Worm (Caenorhabditis elegans): ENCODE results near the gene cdr-3.

Gene cdr-3

ce11 chrV:12460583-12460982 is 43.4 kb upstream of the cdr-3 start:
- TF ChIP-seq ztf-11 (tag; optimal IDR thresholded peaks at IDR 0.05): no peak
- no peak for TF ChIP-seq sea-2 (GFP tag; optimal IDR thresholded peaks at IDR 0.05)
- peak; percentile 6 for TF ChIP-seq egl-5 (tag; optimal IDR thresholded peaks at IDR 0.05)
- TF ChIP-seq hmg-11 (tag; optimal IDR thresholded peaks at IDR 0.05): no peak

- TF ChIP-seq hmg-11 (tag; optimal IDR thresholded peaks at IDR 0.05) (no peak), nfya-1 (tag; optimal IDR thresholded peaks at IDR 0.05; ENCODE audit: insufficient read depth) (peak; percentile 20), nhr-12 (tag; optimal IDR thresholded peaks at IDR 0.05) (no peak), ceh-9 (tag; optimal IDR thresholded peaks at IDR 0.05) (no peak), jun-1 (tag; optimal IDR thresholded peaks at IDR 0.05) (no peak)
These were observed 38.5 kb upstream of the cdr-3 start for ce11 chrV:12455695-12456094.

ce11 chrV:12450441-12450840 is 33.3 kb upstream of the cdr-3 start, which contains the start of gene F28C1.1:
Gene F28C1.1 (plus strand): TSS chrV:12450805.
- TF ChIP-seq nhr-23 (tag; optimal IDR thresholded peaks at IDR 0.05): no peak
- TF ChIP-seq eor-1 (tag; optimal IDR thresholded peaks at IDR 0.05): no peak
- peak; percentile 33 for TF ChIP-seq pha-4 (tag; optimal IDR thresholded peaks at IDR 0.05)
- TF ChIP-seq lin-39 (tag; optimal IDR thresholded peaks at IDR 0.05): no peak
- TF ChIP-seq pqm-1 (tag; optimal IDR thresholded peaks at IDR 0.05): no peak
- TF ChIP-seq hmg-11 (tag; optimal IDR thresholded peaks at IDR 0.05): no peak
- TF ChIP-seq sea-2 (GFP tag; optimal IDR thresholded peaks at IDR 0.05): no peak
- TF ChIP-seq fkh-10 (GFP tag; optimal IDR thresholded peaks at IDR 0.05): no peak
- no peak for TF ChIP-seq unc-62 (GFP tag; optimal IDR thresholded peaks at IDR 0.05)
- no peak for TF ChIP-seq elt-2 (tag; optimal IDR thresholded peaks at IDR 0.05)
- TF ChIP-seq nfya-1 (tag; optimal IDR thresholded peaks at IDR 0.05; ENCODE audit: insufficient read depth): peak; percentile 46
- TF ChIP-seq mdl-1 (tag; optimal IDR thresholded peaks at IDR 0.05): no peak
- no peak for TF ChIP-seq nhr-237 (tag; optimal IDR thresholded peaks at IDR 0.05)
- TF ChIP-seq skn-1 (tag; optimal IDR thresholded peaks at IDR 0.05): no peak
- peak; percentile 66 for TF ChIP-seq R02D3.7 (tag; optimal IDR thresholded peaks at IDR 0.05)
- TF ChIP-seq zag-1 (tag; optimal IDR thresholded peaks at IDR 0.05): no peak
- TF ChIP-seq unc-39 (tag; optimal IDR thresholded peaks at IDR 0.05): no peak
- TF ChIP-seq daf-12 (tag; optimal IDR thresholded peaks at IDR 0.05): no peak
- TF ChIP-seq egl-27 (tag; optimal IDR thresholded peaks at IDR 0.05): no peak

ce11 chrV:12449902-12450301 is 32.7 kb upstream of the cdr-3 start, which contains the start of gene C54D10.10:
Gene C54D10.10 (minus strand): TSS chrV:12450002.
- no peak for TF ChIP-seq mml-1 (tag; optimal IDR thresholded peaks at IDR 0.05)
- TF ChIP-seq daf-12 (tag; optimal IDR thresholded peaks at IDR 0.05): no peak
- TF ChIP-seq ceh-16 (tag; optimal IDR thresholded peaks at IDR 0.05): no peak
- no peak for TF ChIP-seq nhr-43 (tag; optimal IDR thresholded peaks at IDR 0.05; ENCODE audit: poor library complexity, severe bottlenecking)
- TF ChIP-seq nhr-76 (tag; optimal IDR thresholded peaks at IDR 0.05): no peak
- no peak for TF ChIP-seq nhr-237 (tag; optimal IDR thresholded peaks at IDR 0.05)
- no peak for TF ChIP-seq sea-2 (GFP tag; optimal IDR thresholded peaks at IDR 0.05)
- TF ChIP-seq nhr-12 (tag; optimal IDR thresholded peaks at IDR 0.05): no peak
- TF ChIP-seq nhr-77 (tag; optimal IDR thresholded peaks at IDR 0.05): no peak

- TF ChIP-seq nhr-11 (tag; optimal IDR thresholded peaks at IDR 0.05) (no peak), egl-27 (tag; optimal IDR thresholded peaks at IDR 0.05) (no peak), nhr-28 (tag; optimal IDR thresholded peaks at IDR 0.05) (no peak), unc-39 (tag; optimal IDR thresholded peaks at IDR 0.05) (no peak), sea-2 (GFP tag; optimal IDR thresholded peaks at IDR 0.05) (no peak), ceh-16 (tag; optimal IDR thresholded peaks at IDR 0.05) (no peak), ama-1 (optimal IDR thresholded peaks at IDR 0.05) (no peak), ceh-9 (tag; optimal IDR thresholded peaks at IDR 0.05) (no peak), ceh-82 (tag; optimal IDR thresholded peaks at IDR 0.05) (no peak), pha-4 (tag; optimal IDR thresholded peaks at IDR 0.05) (no peak), R02D3.7 (tag; optimal IDR thresholded peaks at IDR 0.05) (no peak), egl-5 (tag; optimal IDR thresholded peaks at IDR 0.05) (no peak), lin-39 (tag; optimal IDR thresholded peaks at IDR 0.05) (no peak), fkh-2 (tag; optimal IDR thresholded peaks at IDR 0.05) (no peak), fos-1 (tag; optimal IDR thresholded peaks at IDR 0.05) (no peak), elt-2 (tag; optimal IDR thresholded peaks at IDR 0.05) (no peak), daf-12 (tag; optimal IDR thresholded peaks at IDR 0.05) (no peak), nhr-237 (tag; optimal IDR thresholded peaks at IDR 0.05) (no peak), ZK546.5 (tag; optimal IDR thresholded peaks at IDR 0.05) (no peak), elt-1 (tag; optimal IDR thresholded peaks at IDR 0.05) (no peak)
These were observed 29.7 kb upstream of the cdr-3 start, which contains the start of the genes pals-38 and C54D10.9 for ce11 chrV:12446895-12447294. Gene pals-38 (minus strand): TSS chrV:12446995. Gene C54D10.9 (plus strand): TSS chrV:12447153.

Measured in whole organism, L3 larva.